Worm (Caenorhabditis elegans): ENCODE data around the gene C05D10.4.

ce11 chrIII:6149467-6150072, 46.9 kb upstream of the C05D10.4 start, which contains the start of the genes wht-7 and Y42G9A.1:
- no peak for TF ChIP-seq fkh-6 (tag; optimal IDR thresholded peaks at IDR 0.05)
- no peak for TF ChIP-seq pat-9 (tag; optimal IDR thresholded peaks at IDR 0.05)
- no peak for TF ChIP-seq nhr-11 (tag; optimal IDR thresholded peaks at IDR 0.05)
- no peak for TF ChIP-seq dve-1 (tag; optimal IDR thresholded peaks at IDR 0.05)
- TF ChIP-seq ceh-18 (tag; optimal IDR thresholded peaks at IDR 0.05) = no peak
- TF ChIP-seq rnt-1 (tag; optimal IDR thresholded peaks at IDR 0.05) = no peak
- TF ChIP-seq hlh-15 (tag; optimal IDR thresholded peaks at IDR 0.05) = no peak
